Fruit fly (Drosophila melanogaster): ENCODE measurements around the gene hook.

hook gene

DNA sequence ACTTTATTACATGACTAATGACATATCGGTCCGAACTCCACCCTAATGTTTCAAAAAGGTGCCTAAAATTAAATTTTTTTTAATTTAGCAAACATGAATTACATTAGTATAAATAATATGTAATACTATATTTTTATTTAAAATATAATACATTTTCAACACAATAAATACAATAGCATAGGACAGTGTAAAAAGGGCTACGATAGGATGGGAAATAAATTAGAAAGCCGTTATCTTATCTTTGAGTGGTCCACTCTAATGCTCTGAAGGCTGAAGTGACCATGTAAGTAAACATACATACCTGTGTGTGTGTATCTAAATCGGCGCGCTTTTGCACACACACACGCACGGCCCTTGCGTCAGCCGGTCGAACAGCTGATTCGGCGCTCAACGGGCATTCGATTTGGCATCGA lies 30.3 kb downstream of the hook start, which contains the start of gene CG31793:
Gene CG31793, plus strand, starts transcription at position 409 of the 413 bp plus-strand sequence.
- TF ChIP-seq Hr83 (GFP tag; optimal IDR thresholded peaks at IDR 0.05; ENCODE audit: poor library complexity, severe bottlenecking) (peak; percentile 39), h (GFP tag; optimal IDR thresholded peaks at IDR 0.05) (peak; percentile 63), HLH106 (tag; optimal IDR thresholded peaks at IDR 0.05) (peak; percentile 57), jim (GFP tag; optimal IDR thresholded peaks at IDR 0.05) (no peak), CrebA (GFP tag; optimal IDR thresholded peaks at IDR 0.05; ENCODE audit: borderline replicate concordance) (no peak), lola (GFP tag; optimal IDR thresholded peaks at IDR 0.05) (no peak), psq (GFP tag; optimal IDR thresholded peaks at IDR 0.05) (peak; percentile 41), dmrt93B (GFP tag; optimal IDR thresholded peaks at IDR 0.05) (no peak), Jra (GFP tag; optimal IDR thresholded peaks at IDR 0.05) (no peak), Sp1 (GFP tag; optimal IDR thresholded peaks at IDR 0.05) (peak; percentile 50), Hr78 (GFP tag; optimal IDR thresholded peaks at IDR 0.05) (no peak), Hnf4 (GFP tag; optimal IDR thresholded peaks at IDR 0.05) (no peak), dsf (GFP tag; optimal IDR thresholded peaks at IDR 0.05; ENCODE audit: borderline replicate concordance) (no peak), GATAd (GFP tag; optimal IDR thresholded peaks at IDR 0.05) (no peak), woc (GFP tag; optimal IDR thresholded peaks at IDR 0.05) (no peak), Dfd (GFP tag; optimal IDR thresholded peaks at IDR 0.05) (no peak), Dif (GFP tag; optimal IDR thresholded peaks at IDR 0.05; ENCODE audit: partially characterized antibody) (no peak), fru (GFP tag; optimal IDR thresholded peaks at IDR 0.05) (no peak), sv (GFP tag; optimal IDR thresholded peaks at IDR 0.05) (peak; percentile 22), ey (GFP tag; optimal IDR thresholded peaks at IDR 0.05) (no peak), sage (GFP tag; optimal IDR thresholded peaks at IDR 0.05) (no peak), Rel (GFP tag; optimal IDR thresholded peaks at IDR 0.05) (no peak), Rel (tag; optimal IDR thresholded peaks at IDR 0.05) (no peak), rgr (GFP tag; optimal IDR thresholded peaks at IDR 0.05) (peak; percentile 68), Mio (GFP tag; optimal IDR thresholded peaks at IDR 0.05) (no peak), Myc (optimal IDR thresholded peaks at IDR 0.05) (no peak), foxo (GFP tag; optimal IDR thresholded peaks at IDR 0.05) (peak in 1 of 2 experiments; percentile 32), Abd-B (GFP tag; optimal IDR thresholded peaks at IDR 0.05) (no peak), pan (optimal IDR thresholded peaks at IDR 0.05) (no peak), tai (GFP tag; optimal IDR thresholded peaks at IDR 0.05) (no peak), usp (GFP tag; optimal IDR thresholded peaks at IDR 0.05) (no peak), Vsx2 (GFP tag; optimal IDR thresholded peaks at IDR 0.05; ENCODE audit: partially characterized antibody) (no peak), brk (GFP tag; optimal IDR thresholded peaks at IDR 0.05) (no peak), OdsH (GFP tag; optimal IDR thresholded peaks at IDR 0.05) (peak; percentile 60), dl (GFP tag; optimal IDR thresholded peaks at IDR 0.05; ENCODE audit: insufficient read depth in 1 of 2, partially characterized antibody in 2 of 2) (no peak), N (GFP tag; optimal IDR thresholded peaks at IDR 0.05) (no peak), CG32264 (GFP tag; optimal IDR thresholded peaks at IDR 0.05) (no peak), CG9705 (GFP tag; optimal IDR thresholded peaks at IDR 0.05) (no peak), br (GFP tag; optimal IDR thresholded peaks at IDR 0.05) (no peak)

DNA sequence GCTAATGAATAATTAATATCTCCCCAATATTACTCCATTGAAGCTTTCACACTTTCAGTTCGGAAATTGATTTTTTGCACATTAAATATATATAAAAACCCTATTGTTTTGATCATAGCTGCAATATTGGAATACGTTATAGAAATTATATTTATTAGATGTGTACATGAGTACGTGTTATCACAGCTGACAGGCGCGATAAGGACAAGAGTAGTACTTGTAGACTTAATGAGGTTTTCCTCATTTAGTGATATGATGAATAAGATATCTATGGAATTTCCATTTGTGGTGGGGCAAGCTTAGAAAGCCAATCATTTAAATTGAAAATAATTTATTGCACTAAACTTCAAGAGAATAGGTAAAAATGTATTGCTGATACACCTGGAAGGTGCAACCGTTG lies 30.8 kb downstream of the hook start:
- TF ChIP-seq tai (GFP tag; optimal IDR thresholded peaks at IDR 0.05) (no peak), CrebA (GFP tag; optimal IDR thresholded peaks at IDR 0.05; ENCODE audit: borderline replicate concordance) (no peak), rgr (GFP tag; optimal IDR thresholded peaks at IDR 0.05) (no peak), OdsH (GFP tag; optimal IDR thresholded peaks at IDR 0.05) (no peak), lola (GFP tag; optimal IDR thresholded peaks at IDR 0.05) (no peak), HLH106 (tag; optimal IDR thresholded peaks at IDR 0.05) (no peak), br (GFP tag; optimal IDR thresholded peaks at IDR 0.05) (no peak), dsf (GFP tag; optimal IDR thresholded peaks at IDR 0.05; ENCODE audit: borderline replicate concordance) (no peak), usp (GFP tag; optimal IDR thresholded peaks at IDR 0.05) (no peak), dl (GFP tag; optimal IDR thresholded peaks at IDR 0.05; ENCODE audit: insufficient read depth in 1 of 2, partially characterized antibody in 2 of 2) (no peak), fru (GFP tag; optimal IDR thresholded peaks at IDR 0.05) (no peak), Sp1 (GFP tag; optimal IDR thresholded peaks at IDR 0.05) (no peak), brk (GFP tag; optimal IDR thresholded peaks at IDR 0.05) (no peak), N (GFP tag; optimal IDR thresholded peaks at IDR 0.05) (no peak), Dif (GFP tag; optimal IDR thresholded peaks at IDR 0.05; ENCODE audit: partially characterized antibody) (no peak), h (GFP tag; optimal IDR thresholded peaks at IDR 0.05) (no peak), GATAd (GFP tag; optimal IDR thresholded peaks at IDR 0.05) (no peak), psq (GFP tag; optimal IDR thresholded peaks at IDR 0.05) (no peak), Rel (GFP tag; optimal IDR thresholded peaks at IDR 0.05) (no peak), Rel (tag; optimal IDR thresholded peaks at IDR 0.05) (no peak), jim (GFP tag; optimal IDR thresholded peaks at IDR 0.05) (no peak)

Measured in whole organism, wandering third instar larva.